Worm (Caenorhabditis elegans): Measurements from ENCODE around the gene K10H10.7.

Gene K10H10.7

ce11 chrII:14497848-14498247 is 9.6 kb downstream of the K10H10.7 start, which contains the start of gene dhs-8:
Gene dhs-8 (plus strand): TSS chrII:14498026.
- TF ChIP-seq nhr-43 (tag; optimal IDR thresholded peaks at IDR 0.05; ENCODE audit: poor library complexity, severe bottlenecking) = peak; percentile 15
- no peak for TF ChIP-seq elt-3 (tag; optimal IDR thresholded peaks at IDR 0.05)

- no peak for TF ChIP-seq nhr-76 (tag; optimal IDR thresholded peaks at IDR 0.05)
- TF ChIP-seq nfya-1 (tag; optimal IDR thresholded peaks at IDR 0.05; ENCODE audit: insufficient read depth) = peak; percentile 72
- no peak for TF ChIP-seq ceh-16 (tag; optimal IDR thresholded peaks at IDR 0.05)
- peak; percentile 64 for TF ChIP-seq nhr-23 (tag; optimal IDR thresholded peaks at IDR 0.05)
- peak in 1 of 3 experiments; percentile 55 for TF ChIP-seq elt-3 (tag; optimal IDR thresholded peaks at IDR 0.05)
- TF ChIP-seq fkh-10 (GFP tag; optimal IDR thresholded peaks at IDR 0.05) = no peak
- TF ChIP-seq ztf-11 (tag; optimal IDR thresholded peaks at IDR 0.05) = peak; percentile 34
- TF ChIP-seq elt-2 (tag; optimal IDR thresholded peaks at IDR 0.05) = peak; percentile 64
- no peak for TF ChIP-seq nhr-11 (tag; optimal IDR thresholded peaks at IDR 0.05)
- TF ChIP-seq lin-15B (tag; optimal IDR thresholded peaks at IDR 0.05) = peak; percentile 9
- TF ChIP-seq tbx-2 (tag; optimal IDR thresholded peaks at IDR 0.05) = peak; percentile 76
- peak; percentile 17 for TF ChIP-seq elt-1 (tag; optimal IDR thresholded peaks at IDR 0.05)
- TF ChIP-seq nhr-12 (tag; optimal IDR thresholded peaks at IDR 0.05) = no peak
- peak; percentile 56 for TF ChIP-seq jun-1 (tag; optimal IDR thresholded peaks at IDR 0.05)
- no peak for TF ChIP-seq unc-39 (tag; optimal IDR thresholded peaks at IDR 0.05)
- TF ChIP-seq zag-1 (tag; optimal IDR thresholded peaks at IDR 0.05) = no peak
- peak; percentile 44 for TF ChIP-seq unc-62 (GFP tag; optimal IDR thresholded peaks at IDR 0.05)
- peak; percentile 46 for TF ChIP-seq pqm-1 (tag; optimal IDR thresholded peaks at IDR 0.05)
- peak; percentile 84 for TF ChIP-seq nhr-77 (tag; optimal IDR thresholded peaks at IDR 0.05)
- TF ChIP-seq egl-5 (tag; optimal IDR thresholded peaks at IDR 0.05) = no peak
- no peak for TF ChIP-seq nhr-67 (tag; optimal IDR thresholded peaks at IDR 0.05)
- peak; percentile 83 for TF ChIP-seq lsy-12 (tag; optimal IDR thresholded peaks at IDR 0.05)
- peak; percentile 23 for TF ChIP-seq fos-1 (tag; optimal IDR thresholded peaks at IDR 0.05)
- no peak for TF ChIP-seq fkh-2 (tag; optimal IDR thresholded peaks at IDR 0.05)
- TF ChIP-seq egl-27 (tag; optimal IDR thresholded peaks at IDR 0.05) = peak; percentile 77
- TF ChIP-seq snpc-4 (tag; optimal IDR thresholded peaks at IDR 0.05) = peak; percentile 84
- no peak for TF ChIP-seq nhr-28 (tag; optimal IDR thresholded peaks at IDR 0.05)
- no peak for TF ChIP-seq ztf-4 (tag; optimal IDR thresholded peaks at IDR 0.05)
- TF ChIP-seq ceh-28 (tag; optimal IDR thresholded peaks at IDR 0.05) = peak; percentile 9
- TF ChIP-seq pha-4 (tag; optimal IDR thresholded peaks at IDR 0.05) = peak; percentile 87
- TF ChIP-seq mml-1 (tag; optimal IDR thresholded peaks at IDR 0.05) = no peak
- no peak for TF ChIP-seq eor-1 (tag; optimal IDR thresholded peaks at IDR 0.05)
- TF ChIP-seq ceh-9 (tag; optimal IDR thresholded peaks at IDR 0.05) = no peak
- TF ChIP-seq mdl-1 (tag; optimal IDR thresholded peaks at IDR 0.05) = no peak
- peak; percentile 66 for TF ChIP-seq ama-1 (optimal IDR thresholded peaks at IDR 0.05)
- TF ChIP-seq ceh-82 (tag; optimal IDR thresholded peaks at IDR 0.05) = no peak
- no peak for TF ChIP-seq nhr-237 (tag; optimal IDR thresholded peaks at IDR 0.05)
- TF ChIP-seq sea-2 (GFP tag; optimal IDR thresholded peaks at IDR 0.05) = no peak
- no peak for TF ChIP-seq daf-12 (tag; optimal IDR thresholded peaks at IDR 0.05)
- TF ChIP-seq lin-39 (tag; optimal IDR thresholded peaks at IDR 0.05) = peak; percentile 88
- TF ChIP-seq R02D3.7 (tag; optimal IDR thresholded peaks at IDR 0.05) = peak; percentile 44
- peak; percentile 90 for TF ChIP-seq nhr-43 (tag; optimal IDR thresholded peaks at IDR 0.05; ENCODE audit: poor library complexity, severe bottlenecking)
- TF ChIP-seq aly-2 (tag; optimal IDR thresholded peaks at IDR 0.05) = no peak
- TF ChIP-seq skn-1 (tag; optimal IDR thresholded peaks at IDR 0.05) = peak; percentile 86
- TF ChIP-seq nhr-25 (tag; optimal IDR thresholded peaks at IDR 0.05) = peak; percentile 88
- TF ChIP-seq ZK546.5 (tag; optimal IDR thresholded peaks at IDR 0.05) = no peak
- peak; percentile 88 for TF ChIP-seq hmg-11 (tag; optimal IDR thresholded peaks at IDR 0.05)
These were observed 10.7 kb downstream of the K10H10.7 start for ce11 chrII:14496809-14497208.

Data from whole organism, L3 larva.